Worm (Caenorhabditis elegans) whole organism, L1 larva: ENCODE measurements around the gene M163.8.

Experiments used
- C04F5.9 ChIP-seq: sonication (generic microtip); optimal IDR thresholded peaks from 2 replicates; lab custom pipeline; 2016; ENCODE audit warnings: missing genetic modification characterization, missing compliant biosample characterization
- C16A3.4 ChIP-seq: fragments of 150-350 bp; optimal IDR thresholded peaks from 2 replicates; lab custom pipeline; 2014; ENCODE audit warnings: missing biosample characterization, missing genetic modification characterization
- C34B4.2 ChIP-seq: sonication (generic microtip); optimal IDR thresholded peaks from 2 replicates; lab custom pipeline; 2017; ENCODE audit warnings: mild to moderate bottlenecking, missing genetic modification characterization, missing compliant biosample characterization
- F16B12.6 ChIP-seq: fragments of 150-350 bp; optimal IDR thresholded peaks from 2 replicates; lab custom pipeline; 2014; ENCODE audit warnings: missing biosample characterization, missing genetic modification characterization
- alr-1 ChIP-seq: fragments of 200-800 bp; sonication (Bioruptor generic); optimal IDR thresholded peaks from 2 replicates; lab custom pipeline; 2018; ENCODE audit warnings: borderline replicate concordance, mild to moderate bottlenecking, missing genetic modification characterization, missing compliant biosample characterization
- aly-2 ChIP-seq: fragments of 150-350 bp; optimal IDR thresholded peaks from 2 replicates; lab custom pipeline; 2014; ENCODE audit warnings: missing biosample characterization, missing genetic modification characterization
- ceh-8 ChIP-seq: fragments of 200-800 bp; sonication (Bioruptor generic); optimal IDR thresholded peaks from 2 replicates; lab custom pipeline; 2018; ENCODE audit warnings: mild to moderate bottlenecking, missing genetic modification characterization, moderate library complexity, missing compliant biosample characterization
- ceh-88 ChIP-seq: fragments of 200-800 bp; sonication (Bioruptor generic); IDR thresholded peaks from 2 replicates; pipeline ENCODE4 v1.3.6; 2022; ENCODE audit warnings: missing genetic modification characterization, missing compliant biosample characterization
- ceh-90 ChIP-seq: sonication (generic microtip); optimal IDR thresholded peaks from 2 replicates; lab custom pipeline; 2016; ENCODE audit warnings: missing genetic modification characterization, missing compliant biosample characterization
- dsc-1 ChIP-seq: sonication (generic microtip); optimal IDR thresholded peaks from 2 replicates; lab custom pipeline; 2016; ENCODE audit warnings: mild to moderate bottlenecking, missing genetic modification characterization, missing compliant biosample characterization
- efl-3 ChIP-seq: fragments of 200-800 bp; sonication (Bioruptor generic); optimal IDR thresholded peaks from 2 replicates; lab custom pipeline; 2018; ENCODE audit warnings: mild to moderate bottlenecking, missing genetic modification characterization, missing compliant biosample characterization
- egl-13 ChIP-seq: sonication (generic microtip); optimal IDR thresholded peaks from 2 replicates; lab custom pipeline; 2016; ENCODE audit warnings: missing genotype, missing genetic modification reagents, missing genetic modification characterization, missing compliant biosample characterization
- elt-2 ChIP-seq: sonication (generic microtip); optimal IDR thresholded peaks from 2 replicates; lab custom pipeline; 2016; ENCODE audit warnings: missing genetic modification characterization, mild to moderate bottlenecking, inconsistent platforms, missing compliant biosample characterization, missing genetic modification reagents
- elt-3 ChIP-seq, 6 experiments: fragments of 150-350 bp in 1 of 6; sonication (generic microtip); optimal IDR thresholded peaks; 2 replicates each; lab custom pipeline; 2017 to 2018; ENCODE audit warnings: missing biosample characterization in 6 of 6, missing genetic modification characterization in 6 of 6, inconsistent platforms in 1 of 6
- fkh-4 ChIP-seq: sonication (generic microtip); optimal IDR thresholded peaks from 2 replicates; lab custom pipeline; 2016; ENCODE audit warnings: missing compliant biosample characterization, missing genetic modification characterization, borderline replicate concordance
- grh-1 ChIP-seq: fragments of 200-800 bp; sonication (Bioruptor generic); IDR thresholded peaks from 2 replicates; pipeline ENCODE4 v1.3.6; 2022; ENCODE audit warnings: missing genetic modification reagents, missing genetic modification characterization, missing compliant biosample characterization
- hlh-4 ChIP-seq: sonication (generic microtip); optimal IDR thresholded peaks from 2 replicates; lab custom pipeline; 2016; ENCODE audit warnings: mild to moderate bottlenecking, missing genetic modification characterization, missing compliant biosample characterization
- isw-1 ChIP-seq: fragments of 200-800 bp; sonication (Bioruptor generic); IDR thresholded peaks from 2 replicates; pipeline ENCODE4 v1.3.6; 2022; ENCODE audit warnings: missing genetic modification characterization, missing compliant biosample characterization
- lin-13 ChIP-seq: fragments of 150-350 bp; optimal IDR thresholded peaks from 2 replicates; lab custom pipeline; 2014; ENCODE audit warnings: missing biosample characterization, missing genetic modification reagents, missing genetic modification characterization
- lin-14 ChIP-seq: fragments of 200-800 bp; sonication (Bioruptor generic); optimal IDR thresholded peaks from 2 replicates; lab custom pipeline; 2018; ENCODE audit warnings: mild to moderate bottlenecking, missing genetic modification characterization, moderate library complexity, missing compliant biosample characterization
- lin-15B ChIP-seq: fragments of 150-350 bp; sonication (generic microtip); optimal IDR thresholded peaks from 3 replicates; lab custom pipeline; 2014; ENCODE audit warnings: missing biosample characterization, missing genetic modification characterization
- lin-35 ChIP-seq, 2 experiments: fragments of 150-350 bp; optimal IDR thresholded peaks; 2 replicates each; lab custom pipeline; 2014; ENCODE audit warnings: missing biosample characterization in 2 of 2, missing genetic modification characterization in 2 of 2, missing genetic modification reagents in 2 of 2
- lsy-2 ChIP-seq, 2 experiments: fragments of 150-350 bp; optimal IDR thresholded peaks; 2 replicates each; lab custom pipeline; 2014; ENCODE audit warnings: missing biosample characterization in 2 of 2, missing genetic modification characterization in 2 of 2
- mab-9 ChIP-seq: fragments of 200-800 bp; sonication (Bioruptor generic); IDR thresholded peaks from 2 replicates; pipeline ENCODE4 v1.3.6; 2022; ENCODE audit warnings: missing genetic modification reagents, missing genetic modification characterization, missing compliant biosample characterization
- mdl-1 ChIP-seq, 2 experiments: fragments of 150-350 bp; optimal IDR thresholded peaks; 2 replicates each; lab custom pipeline; 2014 to 2017; ENCODE audit warnings: missing biosample characterization in 2 of 2, missing genetic modification characterization in 2 of 2, inconsistent platforms in 1 of 2
- nhr-11 ChIP-seq: fragments of 150-350 bp; optimal IDR thresholded peaks from 2 replicates; lab custom pipeline; 2014; ENCODE audit warnings: missing biosample characterization, missing genetic modification characterization
- nhr-12 ChIP-seq: sonication (generic microtip); optimal IDR thresholded peaks from 2 replicates; lab custom pipeline; 2017; ENCODE audit warnings: missing biosample characterization, missing genetic modification characterization
- nhr-19 ChIP-seq: fragments of 200-800 bp; sonication (Bioruptor generic); conservative IDR thresholded peaks from 2 replicates; pipeline ENCODE4 v1.3.6; 2022; ENCODE audit warnings: missing genetic modification characterization, missing compliant biosample characterization
- nhr-20 ChIP-seq: sonication (generic microtip); optimal IDR thresholded peaks from 2 replicates; lab custom pipeline; 2016; ENCODE audit warnings: mild to moderate bottlenecking, missing genetic modification characterization, missing compliant biosample characterization
- nhr-237 ChIP-seq: fragments of 150-350 bp; optimal IDR thresholded peaks from 2 replicates; lab custom pipeline; 2014; ENCODE audit warnings: missing biosample characterization, missing genetic modification characterization
- nhr-28 ChIP-seq: fragments of 150-350 bp; optimal IDR thresholded peaks from 2 replicates; lab custom pipeline; 2014; ENCODE audit warnings: missing biosample characterization, missing genetic modification characterization
- nhr-47 ChIP-seq: sonication (generic microtip); optimal IDR thresholded peaks from 2 replicates; lab custom pipeline; 2016; ENCODE audit warnings: mild to moderate bottlenecking, missing genetic modification characterization, moderate library complexity, missing compliant biosample characterization
- nhr-71 ChIP-seq: sonication (generic microtip); optimal IDR thresholded peaks from 2 replicates; lab custom pipeline; 2016; ENCODE audit warnings: mild to moderate bottlenecking, missing genetic modification characterization, moderate library complexity, missing compliant biosample characterization
- nhr-77 ChIP-seq: fragments of 150-350 bp; optimal IDR thresholded peaks from 2 replicates; lab custom pipeline; 2014; ENCODE audit warnings: missing biosample characterization, missing genetic modification characterization
- nhr-90 ChIP-seq: sonication (generic microtip); optimal IDR thresholded peaks from 2 replicates; lab custom pipeline; 2016; ENCODE audit warnings: mild to moderate bottlenecking, missing genetic modification characterization, missing compliant biosample characterization; ENCODE audit not compliant: poor library complexity
- pqm-1 ChIP-seq: sonication (generic microtip); optimal IDR thresholded peaks from 3 replicates; lab custom pipeline; 2017; ENCODE audit warnings: missing biosample characterization, missing genetic modification characterization
- rnt-1 ChIP-seq: sonication (generic microtip); optimal IDR thresholded peaks from 2 replicates; lab custom pipeline; 2016; ENCODE audit warnings: mild to moderate bottlenecking, missing genetic modification characterization, moderate library complexity, missing compliant biosample characterization
- snpc-4 ChIP-seq: fragments of 150-350 bp; optimal IDR thresholded peaks from 2 replicates; lab custom pipeline; 2014; ENCODE audit warnings: missing biosample characterization, missing genetic modification characterization
- snu-23 ChIP-seq: sonication (generic microtip); optimal IDR thresholded peaks from 2 replicates; lab custom pipeline; 2016; ENCODE audit warnings: missing genetic modification characterization, missing compliant biosample characterization
- sup-37 ChIP-seq: fragments of 200-800 bp; sonication (Bioruptor generic); optimal IDR thresholded peaks from 2 replicates; lab custom pipeline; 2018; ENCODE audit warnings: mild to moderate bottlenecking, missing genetic modification characterization, missing compliant biosample characterization
- swsn-7 ChIP-seq: sonication (generic microtip); optimal IDR thresholded peaks from 2 replicates; lab custom pipeline; 2016; ENCODE audit warnings: missing genetic modification characterization, missing compliant biosample characterization
- unc-130 ChIP-seq: fragments of 150-350 bp; optimal IDR thresholded peaks from 2 replicates; lab custom pipeline; 2017; ENCODE audit warnings: missing biosample characterization, missing genetic modification characterization, inconsistent platforms
- unc-30 ChIP-seq: sonication (generic microtip); optimal IDR thresholded peaks from 2 replicates; lab custom pipeline; 2017; ENCODE audit warnings: missing biosample characterization, missing genetic modification characterization
- unc-62 ChIP-seq: fragments of 150-350 bp; optimal IDR thresholded peaks from 2 replicates; lab custom pipeline; 2014; ENCODE audit warnings: missing biosample characterization, missing genetic modification reagents, missing genetic modification characterization
- xbp-1 ChIP-seq: sonication (generic microtip); optimal IDR thresholded peaks from 2 replicates; lab custom pipeline; 2016; ENCODE audit warnings: missing genetic modification characterization, missing compliant biosample characterization
- zag-1 ChIP-seq: fragments of 150-350 bp; optimal IDR thresholded peaks from 2 replicates; lab custom pipeline; 2014; ENCODE audit warnings: missing biosample characterization, missing genetic modification characterization
- zip-4 ChIP-seq: fragments of 200-800 bp; sonication (Bioruptor generic); optimal IDR thresholded peaks from 2 replicates; lab custom pipeline; 2018; ENCODE audit warnings: mild to moderate bottlenecking, missing genetic modification characterization, moderate library complexity, missing compliant biosample characterization
- ztf-11 ChIP-seq, 2 experiments: sonication (generic microtip); optimal IDR thresholded peaks; 2 replicates each; lab custom pipeline; 2016 to 2017; ENCODE audit warnings: missing genetic modification characterization in 2 of 2, missing biosample characterization in 1 of 2, missing compliant biosample characterization in 1 of 2

The M163.8 gene

ce11 chrX:14478743-14479428 lies 6.0 kb upstream of the M163.8 start, which contains the start of gene M163.11:
TSS of gene M163.11 (plus strand) at chrX:14479378.
- TF ChIP-seq xbp-1 (tag; lab: Kevin White, UChicago), result no peak
- no peak for TF ChIP-seq zag-1 (tag; lab: Kevin White, UChicago)
- TF ChIP-seq mab-9 (GFP tag; lab: Robert Waterston, UW), result no peak
- peak; percentile 55 for TF ChIP-seq rnt-1 (tag; lab: Kevin White, UChicago)
- TF ChIP-seq nhr-20, result peak; percentile 55
- peak; percentile 58 for TF ChIP-seq nhr-19 (GFP tag; lab: Robert Waterston, UW)
- no peak for TF ChIP-seq C34B4.2 (tag; lab: Kevin White, UChicago)
- peak in 1 of 2 experiments; percentile 40 for TF ChIP-seq lin-35 (GFP tag; optimal IDR thresholded peaks at IDR 0.05; lab: Kevin White, UChicago)
- TF ChIP-seq C16A3.4 (tag; lab: Kevin White, UChicago), result no peak
- TF ChIP-seq elt-3 (tag; optimal IDR thresholded peaks at IDR 0.05; lab: Kevin White, UChicago), result peak in 1 of 6 experiments; percentile 12
- TF ChIP-seq ceh-90 (tag; lab: Kevin White, UChicago), result no peak
- TF ChIP-seq unc-62, result no peak
- peak; percentile 63 for TF ChIP-seq nhr-71 (tag; lab: Kevin White, UChicago)
- no peak for TF ChIP-seq ceh-8 (GFP tag; lab: Kevin White, UChicago)
- peak; percentile 16 for TF ChIP-seq nhr-47 (tag; lab: Kevin White, UChicago)
- peak; percentile 50 for TF ChIP-seq snu-23 (GFP tag; lab: Kevin White, UChicago)
- TF ChIP-seq nhr-11 (tag; lab: Kevin White, UChicago), result no peak
- no peak for TF ChIP-seq efl-3 (GFP tag; lab: Kevin White, UChicago)
- peak in 1 of 2 experiments; percentile 5 for TF ChIP-seq mdl-1 (tag; optimal IDR thresholded peaks at IDR 0.05; lab: Kevin White, UChicago)
- TF ChIP-seq elt-2, result peak; percentile 24
- TF ChIP-seq ceh-88 (GFP tag; lab: Robert Waterston, UW), result no peak
- no peak for TF ChIP-seq grh-1 (GFP tag; lab: Robert Waterston, UW)
- peak; percentile 49 for TF ChIP-seq snpc-4 (tag; lab: Kevin White, UChicago)
- no peak for TF ChIP-seq C04F5.9 (tag; lab: Kevin White, UChicago)
- peak; percentile 6 for TF ChIP-seq lin-14
- TF ChIP-seq nhr-90, result peak; percentile 54
- no peak for TF ChIP-seq sup-37
- no peak for TF ChIP-seq lsy-2 (tag; optimal IDR thresholded peaks at IDR 0.05; lab: Kevin White, UChicago)
- no peak for TF ChIP-seq unc-130

DNA sequence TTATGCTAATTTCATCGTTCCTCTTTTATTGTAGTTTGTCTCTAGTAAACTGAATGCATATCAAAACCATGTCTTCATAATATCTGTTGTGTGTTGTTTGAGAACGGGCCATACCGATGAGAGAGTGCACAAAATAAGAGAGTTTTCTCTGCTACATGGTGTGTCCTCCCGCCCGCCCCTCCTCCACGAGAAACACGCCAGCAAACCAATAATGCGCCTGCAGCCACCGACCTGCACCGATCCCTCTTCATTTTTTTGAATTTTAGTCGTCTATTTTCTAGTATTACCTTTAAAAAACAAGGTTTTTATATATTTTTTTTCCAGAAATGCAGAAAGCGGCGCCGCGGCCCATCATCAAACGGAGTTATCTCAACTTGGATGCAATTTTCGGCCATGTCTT lies 4.7 kb upstream of the M163.8 start, which contains the start of gene gfi-3:
gfi-3 (plus strand) TSS at position 325 of the 400 bp plus-strand sequence.
- TF ChIP-seq swsn-7 (tag; lab: Kevin White, UChicago), result peak; percentile 93
- TF ChIP-seq nhr-28 (tag; lab: Kevin White, UChicago), result no peak
- no peak for TF ChIP-seq unc-30
- no peak for TF ChIP-seq efl-3 (GFP tag; lab: Kevin White, UChicago)
- TF ChIP-seq aly-2, result no peak
- TF ChIP-seq fkh-4, result peak; percentile 17
- TF ChIP-seq unc-130, result peak; percentile 51
- no peak for TF ChIP-seq C04F5.9 (tag; lab: Kevin White, UChicago)
- TF ChIP-seq nhr-47 (tag; lab: Kevin White, UChicago), result peak; percentile 89
- TF ChIP-seq grh-1 (GFP tag; lab: Robert Waterston, UW), result peak; percentile 84
- 0 out of 2 replicates have a peak, but pooled peaks have one; percentile 14 for TF ChIP-seq ceh-88 (GFP tag; lab: Robert Waterston, UW)
- peak; percentile 94 for TF ChIP-seq lin-14
- TF ChIP-seq nhr-77 (tag; lab: Kevin White, UChicago), result peak; percentile 65
- TF ChIP-seq egl-13 (tag; lab: Kevin White, UChicago), result no peak
- TF ChIP-seq sup-37, result peak; percentile 57
- TF ChIP-seq hlh-4, result no peak
- peak; percentile 43 for TF ChIP-seq lin-15B (tag; lab: Kevin White, UChicago)
- peak; percentile 83 for TF ChIP-seq dsc-1 (tag; lab: Kevin White, UChicago)
- TF ChIP-seq nhr-12 (tag; lab: Kevin White, UChicago), result no peak
- TF ChIP-seq ceh-90 (tag; lab: Kevin White, UChicago), result no peak
- peak; percentile 33 for TF ChIP-seq F16B12.6
- peak; percentile 51 for TF ChIP-seq zip-4 (GFP tag; lab: Kevin White, UChicago)
- TF ChIP-seq ztf-11 (tag; optimal IDR thresholded peaks at IDR 0.05; lab: Kevin White, UChicago), result peak in 1 of 2 experiments; percentile 71
- peak; percentile 85 for TF ChIP-seq lin-13 (GFP tag; lab: Kevin White, UChicago)
- TF ChIP-seq zag-1 (tag; lab: Kevin White, UChicago), result no peak
- no peak for TF ChIP-seq nhr-237
- TF ChIP-seq pqm-1 (tag; lab: Kevin White, UChicago), result no peak
- peak; percentile 88 for TF ChIP-seq snu-23 (GFP tag; lab: Kevin White, UChicago)
- TF ChIP-seq isw-1 (GFP tag; lab: Robert Waterston, UW), result peak; percentile 64
- TF ChIP-seq alr-1, result no peak
- peak; percentile 88 for TF ChIP-seq nhr-90
- TF ChIP-seq lsy-2 (tag; optimal IDR thresholded peaks at IDR 0.05; lab: Kevin White, UChicago), result peak; percentile 79 to 86
